Fruit fly (Drosophila melanogaster): ENCODE measurements around the gene CG31219.

- TF ChIP-seq Myc (optimal IDR thresholded peaks at IDR 0.05) = no peak
- TF ChIP-seq insv (optimal IDR thresholded peaks at IDR 0.05) = no peak
- TF ChIP-seq h (optimal IDR thresholded peaks at IDR 0.05) = no peak
Observed at dm6 chr3R:19620953-19621352, 29.9 kb upstream of the CG31219 start.
